Worm (Caenorhabditis elegans) whole organism, L2 larva: Measurements from ENCODE around the gene bus-17.

Experiments
- ceh-16 ChIP-seq: fragments of 150-350 bp; optimal IDR thresholded peaks from 2 replicates; lab custom pipeline; 2014; ENCODE audit warnings: missing biosample characterization, missing genetic modification characterization
- gmeb-1 ChIP-seq: fragments of 150-350 bp; optimal IDR thresholded peaks from 2 replicates; lab custom pipeline; 2014; ENCODE audit warnings: missing biosample characterization, missing genetic modification characterization
- lsy-2 ChIP-seq, 2 experiments: fragments of 150-350 bp in 1 of 2; sonication (generic microtip) in 1 of 2; optimal IDR thresholded peaks; 2 replicates each; lab custom pipeline; 2014 to 2017; ENCODE audit warnings: missing biosample characterization in 2 of 2, missing genetic modification characterization in 2 of 2
- mdl-1 ChIP-seq, 2 experiments: fragments of 150-350 bp in 1 of 2; sonication (generic microtip) in 1 of 2; optimal IDR thresholded peaks; 2 replicates each; lab custom pipeline; 2017; ENCODE audit warnings: missing biosample characterization in 2 of 2, missing genetic modification characterization in 2 of 2
- nhr-12 ChIP-seq: fragments of 150-350 bp; optimal IDR thresholded peaks from 2 replicates; lab custom pipeline; 2014; ENCODE audit warnings: missing biosample characterization, missing genetic modification characterization
- nhr-237 ChIP-seq: fragments of 150-350 bp; optimal IDR thresholded peaks from 2 replicates; lab custom pipeline; 2014; ENCODE audit warnings: missing biosample characterization, missing genetic modification characterization
- skn-1 ChIP-seq: sonication (generic microtip); optimal IDR thresholded peaks from 2 replicates; lab custom pipeline; 2017; ENCODE audit warnings: missing biosample characterization, missing genetic modification characterization
- ztf-11 ChIP-seq: sonication (generic microtip); optimal IDR thresholded peaks from 2 replicates; lab custom pipeline; 2017; ENCODE audit warnings: missing biosample characterization, missing genetic modification characterization

ce11 chrX:15725566-15726173 lies 40.5 kb downstream of the bus-17 start, which contains the start of gene lin-15B:
- no peak for TF ChIP-seq nhr-12
- no peak for TF ChIP-seq gmeb-1 (tag; lab: Kevin White, UChicago)
- no peak for TF ChIP-seq nhr-237 (tag; lab: Kevin White, UChicago)
- TF ChIP-seq lsy-2 (tag; optimal IDR thresholded peaks at IDR 0.05; lab: Kevin White, UChicago): no peak
- no peak for TF ChIP-seq ceh-16 (tag; lab: Kevin White, UChicago)
- no peak for TF ChIP-seq ztf-11 (tag; lab: Kevin White, UChicago)
- no peak for TF ChIP-seq mdl-1 (tag; optimal IDR thresholded peaks at IDR 0.05; lab: Kevin White, UChicago)
- no peak for TF ChIP-seq skn-1 (tag; lab: Kevin White, UChicago)
